Worm (Caenorhabditis elegans) whole organism, late embryonic: ENCODE results near the gene C26E1.2.
A peak's percentile ranks its signal among the peaks of the same experiment; 100 is the strongest.

Experiments used
- F13H6.1 ChIP-seq: sonication (generic microtip); optimal IDR thresholded peaks from 2 replicates; lab custom pipeline; 2016; ENCODE audit warnings: missing genetic modification characterization, missing compliant biosample characterization
- ama-1 ChIP-seq: fragments of 150-350 bp; optimal IDR thresholded peaks from 2 replicates; lab custom pipeline; 2014
- dmd-4 ChIP-seq: sonication (generic microtip); optimal IDR thresholded peaks from 2 replicates; lab custom pipeline; 2016; ENCODE audit warnings: borderline replicate concordance, missing genetic modification characterization, missing compliant biosample characterization
- fkh-6 ChIP-seq: sonication (generic microtip); optimal IDR thresholded peaks from 2 replicates; lab custom pipeline; 2016; ENCODE audit warnings: missing genetic modification characterization, missing compliant biosample characterization
- hlh-8 ChIP-seq: sonication (generic microtip); optimal IDR thresholded peaks from 2 replicates; lab custom pipeline; 2016; ENCODE audit warnings: missing genotype, missing genetic modification characterization, missing compliant biosample characterization
- nhr-11 ChIP-seq: fragments of 150-350 bp; optimal IDR thresholded peaks from 2 replicates; lab custom pipeline; 2014; ENCODE audit warnings: missing biosample characterization, missing genetic modification characterization
- odd-2 ChIP-seq: sonication (generic microtip); optimal IDR thresholded peaks from 2 replicates; lab custom pipeline; 2017; ENCODE audit warnings: antibody characterized with exemption, mild to moderate bottlenecking, missing genetic modification characterization, missing compliant biosample characterization
- ref-2 ChIP-seq: sonication (generic microtip); optimal IDR thresholded peaks from 2 replicates; lab custom pipeline; 2016; ENCODE audit warnings: missing genetic modification characterization, missing compliant biosample characterization
- rnt-1 ChIP-seq: sonication (generic microtip); optimal IDR thresholded peaks from 2 replicates; lab custom pipeline; 2016; ENCODE audit warnings: missing genetic modification characterization, missing compliant biosample characterization

- TF ChIP-seq rnt-1: peak; percentile 53
- no peak for TF ChIP-seq F13H6.1 (tag; lab: Kevin White, UChicago)
- TF ChIP-seq odd-2 (tag; lab: Kevin White, UChicago): no peak
- no peak for TF ChIP-seq nhr-11 (tag; lab: Kevin White, UChicago)
- no peak for TF ChIP-seq fkh-6 (tag; lab: Kevin White, UChicago)
- TF ChIP-seq hlh-8: peak; percentile 74
- TF ChIP-seq ama-1: no peak
- TF ChIP-seq dmd-4 (tag; lab: Kevin White, UChicago): no peak
- TF ChIP-seq ref-2 (tag; lab: Kevin White, UChicago): peak; percentile 74
These were observed 8.2 kb downstream of the C26E1.2 start, which contains the start of gene C50B6.3 for ce11 chrV:13313045-13313623.
